Worm (Caenorhabditis elegans): ENCODE results near the gene str-185.

DNA sequence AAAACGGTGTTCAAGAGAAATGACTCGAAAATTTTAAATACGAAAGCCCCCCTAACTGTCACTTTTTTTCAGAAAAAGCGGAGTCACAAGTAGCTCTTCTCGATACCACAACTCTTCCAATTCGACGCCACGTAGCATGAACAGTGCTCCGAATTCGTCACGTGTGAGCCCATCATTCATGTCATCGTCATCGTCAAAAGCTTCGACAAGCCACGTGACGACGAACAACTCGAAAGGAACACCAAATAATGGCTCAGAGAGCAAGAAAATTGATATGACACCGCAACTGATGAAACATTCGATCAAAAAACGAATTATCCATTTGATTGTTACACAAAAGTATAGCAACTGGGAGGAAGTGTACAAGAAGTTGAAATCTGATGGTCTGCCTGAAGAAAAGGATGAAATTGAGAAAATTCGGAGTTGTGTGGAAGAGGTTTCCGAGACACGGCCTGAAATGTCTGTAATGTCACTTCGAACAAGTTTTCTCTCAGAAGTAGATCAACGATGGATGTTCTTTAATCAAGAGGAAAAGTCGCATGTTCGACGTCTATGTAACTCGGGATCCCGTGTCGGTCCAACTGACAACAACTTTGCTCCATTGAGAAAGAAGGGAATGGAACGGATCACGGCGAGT, 18.4 kb downstream of the str-185 start:
- TF ChIP-seq pha-4 (tag; optimal IDR thresholded peaks at IDR 0.05), result no peak
- TF ChIP-seq fkh-2 (tag; optimal IDR thresholded peaks at IDR 0.05), result no peak
- no peak for TF ChIP-seq hmg-11 (tag; optimal IDR thresholded peaks at IDR 0.05)
- no peak for TF ChIP-seq ztf-11 (tag; optimal IDR thresholded peaks at IDR 0.05)

Data from whole organism, L3 larva.